Worm (Caenorhabditis elegans): ENCODE measurements around the gene arrd-22.

The arrd-22 gene

ce11 chrV:3454620-3455019 is 44.3 kb downstream of the arrd-22 start (continued):
- no peak for TF ChIP-seq pha-4 (tag; optimal IDR thresholded peaks at IDR 0.05)

- TF ChIP-seq madf-10 (tag; optimal IDR thresholded peaks at IDR 0.05) (peak; percentile 31), nhr-90 (tag; optimal IDR thresholded peaks at IDR 0.05) (peak; percentile 53), tbp1 (GFP tag; optimal IDR thresholded peaks at IDR 0.05) (peak; percentile 84), lin-40 (tag; optimal IDR thresholded peaks at IDR 0.05) (no peak), lin-35 (GFP tag; optimal IDR thresholded peaks at IDR 0.05) (no peak), rpc-1 (optimal IDR thresholded peaks at IDR 0.05) (peak; percentile 77), rpc-1 (tag; optimal IDR thresholded peaks at IDR 0.05) (peak; percentile 82), lin-54 (GFP tag; optimal IDR thresholded peaks at IDR 0.05) (peak; percentile 9), Y79H2A.3 (GFP tag; conservative IDR thresholded peaks at IDR 0.05) (no peak), snpc-3.4 (tag; optimal IDR thresholded peaks at IDR 0.05) (peak; percentile 37), hmg-1.2 (GFP tag; IDR thresholded peaks at IDR 0.05) (peak; percentile 10; the same call in 1 of the 2 replicates), D2030.7 (GFP tag; IDR thresholded peaks at IDR 0.05) (peak; percentile 10; the same call in 1 of the 2 replicates), aptf-2 (GFP tag; conservative IDR thresholded peaks at IDR 0.05) (no peak), snpc-4 (GFP tag; optimal IDR thresholded peaks at IDR 0.05) (no peak), snpc-4 (tag; optimal IDR thresholded peaks at IDR 0.05) (peak in 1 of 4 experiments; percentile 7), mxl-1 (tag; optimal IDR thresholded peaks at IDR 0.05) (peak; percentile 44), ama-1 (optimal IDR thresholded peaks at IDR 0.05) (no peak), ama-1 (GFP tag; optimal IDR thresholded peaks at IDR 0.05) (peak in 1 of 2 experiments; percentile 40), dpff-1 (tag; optimal IDR thresholded peaks at IDR 0.05) (no peak), Y56A3A.18 (GFP tag; IDR thresholded peaks at IDR 0.05) (0 out of 2 replicates have a peak, but pooled peaks have one; percentile 21), F33H1.4 (GFP tag; IDR thresholded peaks at IDR 0.05) (no peak), B0261.1 (tag; optimal IDR thresholded peaks at IDR 0.05) (peak; percentile 64), rec-8 (tag; optimal IDR thresholded peaks at IDR 0.05) (peak; percentile 44 to 65), athp-1 (tag; optimal IDR thresholded peaks at IDR 0.05) (no peak), nfyb-1 (GFP tag; IDR thresholded peaks at IDR 0.05) (0 out of 2 replicates have a peak, but pooled peaks have one; percentile 56), nhr-120 (GFP tag; IDR thresholded peaks at IDR 0.05) (no peak), lin-26 (GFP tag; IDR thresholded peaks at IDR 0.05) (peak; percentile 82), ceh-91 (GFP tag; IDR thresholded peaks at IDR 0.05) (no peak), die-1 (tag; optimal IDR thresholded peaks at IDR 0.05) (peak; percentile 43), unc-62 (GFP tag; optimal IDR thresholded peaks at IDR 0.05) (no peak)
These were observed 44.9 kb downstream of the arrd-22 start for ce11 chrV:3455135-3455747.

- TF ChIP-seq ceh-40 (GFP tag; IDR thresholded peaks at IDR 0.05), result no peak
- TF ChIP-seq repo-1 (tag; optimal IDR thresholded peaks at IDR 0.05), result no peak
- no peak for TF ChIP-seq ama-1 (optimal IDR thresholded peaks at IDR 0.05)
- TF ChIP-seq ama-1 (GFP tag; optimal IDR thresholded peaks at IDR 0.05), result no peak
- TF ChIP-seq hrde-1 (tag; optimal IDR thresholded peaks at IDR 0.05; ENCODE audit: borderline replicate concordance), result no peak
- no peak for TF ChIP-seq F10E7.11 (tag; optimal IDR thresholded peaks at IDR 0.05)
- no peak for TF ChIP-seq let-607 (tag; optimal IDR thresholded peaks at IDR 0.05)
- no peak for TF ChIP-seq Y95B8A.8 (GFP tag; IDR thresholded peaks at IDR 0.05)
- TF ChIP-seq ceh-91 (GFP tag; IDR thresholded peaks at IDR 0.05), result no peak
- TF ChIP-seq rcor-1 (GFP tag; IDR thresholded peaks at IDR 0.05), result no peak
- no peak for TF ChIP-seq ZK185.1 (tag; optimal IDR thresholded peaks at IDR 0.05; ENCODE audit: poor library complexity, severe bottlenecking)
- no peak for TF ChIP-seq lin-35 (GFP tag; optimal IDR thresholded peaks at IDR 0.05)
- TF ChIP-seq hmg-20 (GFP tag; IDR thresholded peaks at IDR 0.05), result no peak
- TF ChIP-seq attf-5 (GFP tag; optimal IDR thresholded peaks at IDR 0.05), result no peak
- TF ChIP-seq ztf-22 (GFP tag; optimal IDR thresholded peaks at IDR 0.05), result no peak
- no peak for TF ChIP-seq mes-4 (tag; optimal IDR thresholded peaks at IDR 0.05)
These were observed 49.6 kb downstream of the arrd-22 start, which contains the start of gene slc-28.2 for ce11 chrV:3459919-3460318. Gene slc-28.2 (plus strand): TSS chrV:3460219.

All from whole organism, young adult.